Worm (Caenorhabditis elegans): ENCODE results near the gene cutl-27.

ce11 chrIV:11915768-11916453, 37.6 kb downstream of the cutl-27 start, which contains the start of gene ZK822.9:
- TF ChIP-seq ama-1 (optimal IDR thresholded peaks at IDR 0.05) (no peak), ceh-20 (GFP tag; IDR thresholded peaks at IDR 0.05) (no peak), unc-62 (GFP tag; optimal IDR thresholded peaks at IDR 0.05 in 1 of 2) (no peak), unc-62 (tag; optimal IDR thresholded peaks at IDR 0.05) (no peak), nhr-102 (tag; optimal IDR thresholded peaks at IDR 0.05) (no peak), lin-13 (GFP tag; optimal IDR thresholded peaks at IDR 0.05) (no peak), nhr-77 (tag; optimal IDR thresholded peaks at IDR 0.05) (no peak), jun-1 (tag; optimal IDR thresholded peaks at IDR 0.05) (no peak), nhr-11 (tag; optimal IDR thresholded peaks at IDR 0.05) (no peak)
